Worm (Caenorhabditis elegans): ENCODE measurements around the gene B0432.7.

B0432.7 gene

DNA sequence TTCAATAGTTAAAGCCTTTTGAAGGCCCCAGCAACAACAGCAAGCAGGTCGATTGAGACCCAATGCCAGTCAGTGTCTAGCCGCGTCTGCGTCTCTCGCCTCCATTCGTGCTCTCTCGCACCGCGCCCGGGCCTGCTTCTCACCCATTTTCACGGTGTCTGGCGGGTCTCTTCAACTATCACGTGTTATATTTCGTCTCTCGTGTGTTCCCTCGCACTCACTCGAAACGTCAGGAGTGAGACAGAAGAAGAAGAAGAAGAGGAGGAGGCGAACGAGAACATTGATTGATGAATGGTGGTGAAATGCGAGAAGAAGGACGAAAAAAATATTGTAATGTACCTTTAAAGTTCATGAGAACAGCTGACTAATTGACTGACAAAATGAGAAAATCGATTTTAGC, 52.6 kb downstream of the B0432.7 start:
- TF ChIP-seq lin-11 (tag; optimal IDR thresholded peaks at IDR 0.05): no peak
- TF ChIP-seq nhr-23 (tag; optimal IDR thresholded peaks at IDR 0.05): no peak
- no peak for TF ChIP-seq nhr-237 (tag; optimal IDR thresholded peaks at IDR 0.05)
- TF ChIP-seq mdl-1 (tag; optimal IDR thresholded peaks at IDR 0.05): peak; percentile 54 to 89
- TF ChIP-seq zag-1 (tag; optimal IDR thresholded peaks at IDR 0.05): peak; percentile 62
- TF ChIP-seq ceh-82 (tag; optimal IDR thresholded peaks at IDR 0.05): no peak
- peak; percentile 78 for TF ChIP-seq fos-1 (tag; optimal IDR thresholded peaks at IDR 0.05)
- TF ChIP-seq alr-1 (tag; optimal IDR thresholded peaks at IDR 0.05): no peak
- TF ChIP-seq elt-1 (tag; optimal IDR thresholded peaks at IDR 0.05): no peak
- peak; percentile 89 for TF ChIP-seq nhr-129 (tag; optimal IDR thresholded peaks at IDR 0.05)
- TF ChIP-seq Y55F3AM.14 (GFP tag; optimal IDR thresholded peaks at IDR 0.05): peak; percentile 58
- TF ChIP-seq aly-2 (tag; optimal IDR thresholded peaks at IDR 0.05): no peak
- no peak for TF ChIP-seq ama-1 (optimal IDR thresholded peaks at IDR 0.05)
- TF ChIP-seq ZK546.5 (tag; optimal IDR thresholded peaks at IDR 0.05): no peak
- peak; percentile 69 for TF ChIP-seq egl-27 (tag; optimal IDR thresholded peaks at IDR 0.05)
- TF ChIP-seq lsy-2 (tag; optimal IDR thresholded peaks at IDR 0.05): peak in 1 of 2 experiments; percentile 75
- TF ChIP-seq skn-1 (tag; optimal IDR thresholded peaks at IDR 0.05): no peak
- TF ChIP-seq lin-39 (tag; optimal IDR thresholded peaks at IDR 0.05): peak; percentile 41
- TF ChIP-seq F13H6.1 (tag; optimal IDR thresholded peaks at IDR 0.05): peak; percentile 87
- TF ChIP-seq blmp-1 (tag; optimal IDR thresholded peaks at IDR 0.05; ENCODE audit: insufficient read depth): peak; percentile 38
- peak; percentile 4 for TF ChIP-seq nhr-10 (tag; optimal IDR thresholded peaks at IDR 0.05)
- TF ChIP-seq sem-4 (tag; optimal IDR thresholded peaks at IDR 0.05): peak; percentile 64
- TF ChIP-seq sma-9 (GFP tag; optimal IDR thresholded peaks at IDR 0.05): no peak
- no peak for TF ChIP-seq sma-9 (tag; optimal IDR thresholded peaks at IDR 0.05)
- TF ChIP-seq sma-3 (GFP tag; optimal IDR thresholded peaks at IDR 0.05): peak; percentile 75
- TF ChIP-seq ztf-11 (tag; optimal IDR thresholded peaks at IDR 0.05): no peak
- TF ChIP-seq unc-39 (tag; optimal IDR thresholded peaks at IDR 0.05): no peak
- no peak for TF ChIP-seq nhr-12 (tag; optimal IDR thresholded peaks at IDR 0.05)
- peak; percentile 54 for TF ChIP-seq ztf-4 (tag; optimal IDR thresholded peaks at IDR 0.05)
- TF ChIP-seq dmd-4 (tag; optimal IDR thresholded peaks at IDR 0.05): no peak
- peak; percentile 15 for TF ChIP-seq snpc-4 (tag; optimal IDR thresholded peaks at IDR 0.05)
- peak; percentile 53 for TF ChIP-seq nhr-6 (tag; optimal IDR thresholded peaks at IDR 0.05)
- peak; percentile 92 for TF ChIP-seq nhr-25 (tag; optimal IDR thresholded peaks at IDR 0.05)
- TF ChIP-seq nhr-77 (tag; optimal IDR thresholded peaks at IDR 0.05): no peak
- peak; percentile 81 for TF ChIP-seq unc-55 (GFP tag; optimal IDR thresholded peaks at IDR 0.05)
- peak; percentile 63 for TF ChIP-seq lin-13 (GFP tag; optimal IDR thresholded peaks at IDR 0.05)
- no peak for TF ChIP-seq elt-3 (tag; optimal IDR thresholded peaks at IDR 0.05)
- peak; percentile 11 for TF ChIP-seq ceh-16 (tag; optimal IDR thresholded peaks at IDR 0.05)
- peak; percentile 76 for TF ChIP-seq crh-2 (tag; optimal IDR thresholded peaks at IDR 0.05)
- no peak for TF ChIP-seq peb-1 (tag; optimal IDR thresholded peaks at IDR 0.05)
- TF ChIP-seq C34F6.9 (tag; optimal IDR thresholded peaks at IDR 0.05): peak; percentile 90
- TF ChIP-seq R02D3.7 (tag; optimal IDR thresholded peaks at IDR 0.05): no peak
- TF ChIP-seq gmeb-1 (tag; optimal IDR thresholded peaks at IDR 0.05): peak; percentile 60
- peak; percentile 68 for TF ChIP-seq unc-62 (GFP tag; optimal IDR thresholded peaks at IDR 0.05)
- no peak for TF ChIP-seq ztf-1 (GFP tag; conservative IDR thresholded peaks at IDR 0.05)
- TF ChIP-seq mbf-1 (tag; optimal IDR thresholded peaks at IDR 0.05): no peak
- peak; percentile 69 for TF ChIP-seq nhr-21 (tag; optimal IDR thresholded peaks at IDR 0.05)
- no peak for TF ChIP-seq nhr-11 (tag; optimal IDR thresholded peaks at IDR 0.05)
- TF ChIP-seq mab-5 (tag; optimal IDR thresholded peaks at IDR 0.05): peak; percentile 75
